Fruit fly (Drosophila melanogaster) whole organism, pupa: Measurements from ENCODE around the gene GV1.

Experiments
- CG10348 ChIP-seq: fragments of 200-800 bp; sonication (Bioruptor generic); IDR thresholded peaks from 2 replicates; pipeline ENCODE4 v1.3.6; 2022; ENCODE audit warnings: missing biosample characterization, missing genetic modification characterization
- CG12605 ChIP-seq: fragments of 200-800 bp; sonication (Bioruptor generic); IDR thresholded peaks from 2 replicates; pipeline ENCODE4 v1.3.6; 2022; ENCODE audit warnings: missing biosample characterization, missing genetic modification characterization
- CG32121 ChIP-seq: fragments of 200-800 bp; sonication (Bioruptor generic); IDR thresholded peaks from 2 replicates; pipeline ENCODE4 v1.3.6; 2022; ENCODE audit warnings: missing biosample characterization, missing genetic modification characterization
- CG4496 ChIP-seq: fragments of 200-800 bp; sonication (Bioruptor generic); IDR thresholded peaks from 3 replicates; pipeline ENCODE4 v1.3.6; 2022; ENCODE audit warnings: missing biosample characterization, missing genetic modification characterization
- CG8159 ChIP-seq: fragments of 200-800 bp; sonication (Bioruptor generic); optimal IDR thresholded peaks from 3 replicates; lab custom pipeline; 2018; ENCODE audit warnings: missing biosample characterization, mild to moderate bottlenecking, missing genetic modification characterization, moderate library complexity
- EcR ChIP-seq: fragments of 200-800 bp; sonication (Bioruptor generic); optimal IDR thresholded peaks from 3 replicates; lab custom pipeline; 2019; ENCODE audit warnings: missing biosample characterization, missing genetic modification characterization, mild to moderate bottlenecking, moderate library complexity, missing genetic modification reagents
- Ets98B ChIP-seq: fragments of 200-800 bp; sonication (Bioruptor generic); IDR thresholded peaks from 2 replicates; pipeline ENCODE4 v1.3.6; 2022; ENCODE audit warnings: missing biosample characterization, missing genetic modification characterization
- gl ChIP-seq: fragments of 200-800 bp; sonication (Bioruptor generic); optimal IDR thresholded peaks from 2 replicates; lab custom pipeline; 2018; ENCODE audit warnings: missing biosample characterization, mild to moderate bottlenecking, missing genetic modification characterization

DNA sequence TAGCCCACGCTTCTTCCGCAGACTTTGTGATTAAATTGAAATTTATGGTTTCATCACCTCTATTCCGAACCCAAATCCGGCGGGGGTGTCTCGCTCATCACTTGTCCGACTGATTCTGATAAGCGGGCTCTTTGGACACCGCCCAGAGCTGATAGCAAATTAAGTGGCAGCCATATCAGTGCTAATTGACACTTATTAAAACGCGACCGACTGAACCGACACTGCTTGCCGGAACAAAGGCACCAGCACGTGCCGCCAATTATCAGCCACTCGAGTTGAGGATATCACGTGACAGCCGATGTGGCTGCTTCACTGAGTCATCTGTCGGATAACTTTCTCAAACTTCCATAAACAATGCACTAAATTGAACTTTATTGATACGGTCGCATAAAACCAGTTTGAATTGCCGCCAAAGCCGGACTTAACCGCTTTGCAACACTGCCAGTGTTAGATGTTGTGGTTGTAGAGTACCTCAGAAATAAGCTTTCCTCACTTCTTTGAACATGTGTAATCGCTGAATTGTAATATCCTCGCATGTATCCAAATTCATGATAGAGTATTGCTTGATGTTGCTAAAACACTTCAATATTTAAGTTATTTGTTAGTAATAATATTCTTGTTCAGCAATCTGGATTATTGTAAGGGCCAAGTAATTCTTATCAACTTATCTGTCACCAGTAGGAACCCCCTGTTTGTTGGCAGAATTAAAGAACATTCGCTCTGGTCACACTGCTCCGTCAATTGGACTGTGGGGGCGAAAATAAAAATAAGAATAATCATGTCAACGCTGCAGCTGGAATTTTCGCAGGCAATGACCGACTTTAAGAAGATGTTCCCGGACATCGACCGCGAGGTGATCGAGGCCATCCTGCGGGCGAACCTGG lies 46.3 kb downstream of the GV1 start, which contains the start of gene CG12024:
- no peak for TF ChIP-seq CG4496 (GFP tag; lab: Robert Waterston, UW)
- TF ChIP-seq CG32121 (GFP tag; lab: Robert Waterston, UW), result peak; percentile 20; the same call in 1 of the 2 replicates
- TF ChIP-seq CG8159 (tag; lab: Kevin White, UChicago), result peak; percentile 62
- peak; percentile 47; the same call in 1 of the 2 replicates for TF ChIP-seq Ets98B (GFP tag; lab: Robert Waterston, UW)
- no peak for TF ChIP-seq CG10348 (GFP tag; lab: Robert Waterston, UW)
- TF ChIP-seq CG12605 (GFP tag; lab: Robert Waterston, UW), result no peak
- no peak for TF ChIP-seq gl (tag; lab: Kevin White, UChicago)
- no peak for TF ChIP-seq EcR (GFP tag; lab: Kevin White, UChicago)
